Worm (Caenorhabditis elegans): ENCODE measurements around the gene F19B10.2.

The F19B10.2 gene

DNA sequence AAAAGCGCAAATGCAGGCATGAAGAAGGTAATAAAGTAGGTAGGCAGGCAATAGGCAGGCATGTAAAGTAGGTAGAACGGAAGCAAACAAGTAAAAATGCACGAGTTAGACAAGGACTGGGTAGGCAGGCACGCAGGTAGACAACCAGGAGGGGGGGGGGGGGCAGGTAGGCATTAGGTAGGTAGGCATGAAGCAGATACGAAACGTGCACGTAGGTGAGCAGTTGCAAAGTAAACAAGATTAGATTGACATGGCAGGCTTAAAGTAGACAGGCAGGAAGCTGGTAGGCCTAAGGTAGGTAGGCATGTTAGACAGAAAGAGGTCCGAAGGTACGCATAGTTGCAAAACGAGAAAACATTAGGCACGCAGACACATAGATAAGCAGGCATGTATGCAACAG is 3.7 kb downstream of the F19B10.2 start:
- TF ChIP-seq ces-1 (GFP tag; optimal IDR thresholded peaks at IDR 0.05): no peak
- TF ChIP-seq M03D4.4 (tag; optimal IDR thresholded peaks at IDR 0.05): no peak
- TF ChIP-seq nhr-76 (tag; optimal IDR thresholded peaks at IDR 0.05): no peak
- no peak for TF ChIP-seq lin-13 (tag; optimal IDR thresholded peaks at IDR 0.05)
- TF ChIP-seq tbx-8 (GFP tag; optimal IDR thresholded peaks at IDR 0.05): no peak
- TF ChIP-seq blmp-1 (tag; optimal IDR thresholded peaks at IDR 0.05): no peak

DNA sequence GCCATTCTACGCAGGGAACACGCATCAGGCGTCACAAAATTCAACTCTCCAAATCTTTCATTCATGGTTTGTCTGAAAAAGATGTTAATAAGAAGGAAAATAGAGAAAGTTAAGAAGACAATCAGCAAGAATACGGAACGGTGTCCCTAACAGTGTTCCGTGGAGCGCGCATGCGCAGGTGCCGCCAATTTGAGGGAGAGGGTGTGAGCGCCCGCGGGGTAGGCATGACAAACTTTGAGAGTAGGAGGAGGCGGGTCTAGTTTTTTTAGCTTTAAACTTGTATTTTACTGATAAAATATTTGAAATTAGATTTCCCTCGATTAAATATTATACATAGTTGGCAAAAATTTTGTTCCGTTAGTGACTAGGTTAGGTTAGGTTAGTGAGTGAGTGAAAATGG is 5.1 kb downstream of the F19B10.2 start:
- TF ChIP-seq mab-5 (tag; optimal IDR thresholded peaks at IDR 0.05) (no peak), tbx-8 (GFP tag; optimal IDR thresholded peaks at IDR 0.05) (no peak), nhr-76 (tag; optimal IDR thresholded peaks at IDR 0.05) (no peak), drap-1 (GFP tag; optimal IDR thresholded peaks at IDR 0.05) (no peak), ceh-39 (tag; optimal IDR thresholded peaks at IDR 0.05) (no peak), pha-4 (tag; optimal IDR thresholded peaks at IDR 0.05) (no peak), ham-2 (GFP tag; optimal IDR thresholded peaks at IDR 0.05) (no peak), nhr-2 (tag; optimal IDR thresholded peaks at IDR 0.05) (no peak), unc-39 (tag; optimal IDR thresholded peaks at IDR 0.05) (no peak), nhr-12 (tag; optimal IDR thresholded peaks at IDR 0.05) (no peak), elt-3 (tag; optimal IDR thresholded peaks at IDR 0.05) (no peak), nhr-28 (tag; optimal IDR thresholded peaks at IDR 0.05) (no peak), ces-1 (GFP tag; optimal IDR thresholded peaks at IDR 0.05) (no peak), sptf-1 (tag; optimal IDR thresholded peaks at IDR 0.05) (no peak), nhr-237 (tag; optimal IDR thresholded peaks at IDR 0.05) (no peak), sem-2 (GFP tag; optimal IDR thresholded peaks at IDR 0.05) (no peak), ztf-11 (tag; optimal IDR thresholded peaks at IDR 0.05) (no peak), zip-8 (tag; optimal IDR thresholded peaks at IDR 0.05) (no peak), mls-2 (tag; optimal IDR thresholded peaks at IDR 0.05) (no peak)

DNA sequence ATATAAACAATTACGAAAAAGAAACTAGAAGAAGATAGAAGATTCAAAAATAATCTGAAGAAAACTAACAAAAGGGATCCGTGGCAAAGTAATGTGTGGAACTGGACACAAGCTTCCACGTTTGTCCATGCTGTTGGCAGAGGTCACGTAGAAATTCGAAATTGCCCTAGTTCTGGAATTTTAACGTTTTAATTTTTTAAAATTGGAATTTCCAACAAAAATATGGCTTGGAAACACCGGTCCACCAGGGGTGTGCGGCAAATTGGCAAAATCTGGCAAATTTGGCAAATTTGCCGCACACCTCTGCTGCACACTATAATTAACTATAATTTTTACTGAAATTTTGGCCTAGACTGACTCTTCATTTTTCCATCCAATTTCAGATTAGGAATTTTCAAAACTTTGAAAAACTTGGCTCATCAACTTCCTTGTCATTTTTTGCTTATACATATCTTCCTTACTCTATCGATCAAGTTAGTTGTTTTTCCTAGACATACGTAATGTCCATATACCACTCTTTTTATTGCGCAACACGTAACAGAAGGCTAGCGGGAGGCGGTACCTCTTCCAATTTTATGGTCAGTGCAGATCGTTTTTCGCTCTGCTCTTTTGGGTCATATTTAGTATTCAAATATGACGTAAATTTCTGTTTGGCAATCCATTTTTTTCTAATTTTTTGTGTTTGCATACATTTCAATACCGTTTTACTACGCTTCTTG is 6.2 kb downstream of the F19B10.2 start, which contains the start of gene F19B10.10:
Gene F19B10.10, minus strand, starts transcription at position 51 of the 719 bp plus-strand sequence.
- peak; percentile 92 for TF ChIP-seq zip-8 (tag; optimal IDR thresholded peaks at IDR 0.05)
- TF ChIP-seq nhr-28 (tag; optimal IDR thresholded peaks at IDR 0.05): no peak

DNA sequence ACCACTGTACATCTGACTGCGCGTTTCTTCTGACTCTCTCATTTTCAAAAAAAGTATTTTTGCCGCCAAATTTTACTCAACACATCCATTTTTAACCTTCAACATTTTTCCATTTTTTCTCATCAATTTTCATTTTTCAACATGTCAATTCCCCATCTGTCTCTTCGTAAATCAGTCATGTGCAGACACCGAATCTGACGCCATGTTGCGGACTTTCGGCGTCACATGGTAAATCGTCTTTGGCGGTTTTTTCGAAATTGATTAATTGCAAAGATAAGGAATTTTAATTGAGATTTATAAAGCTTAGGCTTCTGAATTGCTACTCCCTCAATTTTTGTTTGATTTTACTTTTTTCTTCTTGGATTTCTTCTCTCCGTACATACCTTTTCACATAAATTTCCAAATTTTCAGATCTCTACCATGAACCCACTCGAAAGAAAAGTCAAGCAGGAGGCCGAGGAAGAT is 7.5 kb downstream of the F19B10.2 start, which contains the start of gene F19B10.1:
Gene F19B10.1, plus strand, starts transcription at position 415 of the 465 bp plus-strand sequence.
- TF ChIP-seq unc-62 (GFP tag; optimal IDR thresholded peaks at IDR 0.05) (peak; percentile 66), ceh-83 (GFP tag; optimal IDR thresholded peaks at IDR 0.05) (no peak), hlh-1 (tag; optimal IDR thresholded peaks at IDR 0.05) (peak; percentile 82), lin-13 (tag; optimal IDR thresholded peaks at IDR 0.05) (peak; percentile 22), mep-1 (tag; optimal IDR thresholded peaks at IDR 0.05) (peak; percentile 26), pha-4 (tag; optimal IDR thresholded peaks at IDR 0.05) (peak; percentile 10), snpc-4 (tag; optimal IDR thresholded peaks at IDR 0.05) (no peak)

DNA sequence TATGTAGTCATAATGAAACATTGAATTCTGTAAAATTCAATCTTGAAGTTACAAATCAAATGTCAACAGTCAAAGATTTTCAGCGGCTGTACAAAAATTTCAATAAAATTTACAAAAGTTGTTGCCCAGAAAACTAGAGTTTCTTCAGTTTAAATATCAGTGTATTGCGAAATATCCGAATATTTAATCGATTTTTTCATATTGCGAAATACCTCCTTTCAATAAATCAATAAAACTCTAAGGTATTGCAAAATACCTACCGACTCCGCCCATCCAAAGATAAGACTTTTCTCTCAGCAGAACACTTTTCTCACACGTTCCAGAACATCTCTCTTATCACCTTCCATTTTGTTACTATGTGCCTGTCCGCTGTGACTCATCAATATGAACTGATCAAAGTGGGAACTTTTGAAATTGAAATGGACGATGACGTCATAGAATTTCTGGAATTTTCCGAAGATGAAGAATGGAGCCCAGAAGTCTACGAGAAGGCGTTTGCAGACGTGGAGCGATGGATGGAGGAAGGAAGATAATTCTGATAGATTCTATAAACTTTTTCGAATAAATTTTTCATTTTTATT is 9.3 kb downstream of the F19B10.2 start:
- TF ChIP-seq zip-8 (tag; optimal IDR thresholded peaks at IDR 0.05) (peak; percentile 77), unc-62 (GFP tag; optimal IDR thresholded peaks at IDR 0.05) (no peak)

DNA sequence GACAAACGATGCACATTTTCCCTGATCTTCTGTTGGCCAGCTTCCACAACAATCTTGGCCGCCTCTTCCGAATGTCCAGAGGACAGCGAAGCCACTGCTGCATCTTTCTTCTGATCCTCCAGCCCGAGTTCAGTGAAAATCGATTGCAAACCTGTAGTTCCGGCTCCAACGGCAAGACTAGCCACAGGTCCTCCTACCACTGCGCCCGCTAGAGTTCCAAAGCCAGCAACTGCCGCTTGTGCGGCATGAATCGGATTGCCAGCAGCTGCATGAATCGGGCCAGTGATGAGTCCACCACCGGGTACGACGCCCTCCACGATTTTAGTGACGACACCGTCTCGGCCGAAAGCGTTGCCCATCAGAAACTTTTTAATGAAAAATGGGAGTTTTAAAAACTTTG is 13.1 kb downstream of the F19B10.2 start, which contains the start of gene ifas-1:
Gene ifas-1, minus strand, starts transcription at position 387 of the 400 bp plus-strand sequence.
- no peak for TF ChIP-seq elt-3 (tag; optimal IDR thresholded peaks at IDR 0.05)
- no peak for TF ChIP-seq unc-120 (tag; optimal IDR thresholded peaks at IDR 0.05; ENCODE audit: poor library complexity, severe bottlenecking)
- no peak for TF ChIP-seq M03D4.4 (tag; optimal IDR thresholded peaks at IDR 0.05)
- TF ChIP-seq zip-8 (tag; optimal IDR thresholded peaks at IDR 0.05): no peak
- no peak for TF ChIP-seq nhr-28 (tag; optimal IDR thresholded peaks at IDR 0.05)
- TF ChIP-seq unc-39 (tag; optimal IDR thresholded peaks at IDR 0.05): no peak
- TF ChIP-seq nhr-12 (tag; optimal IDR thresholded peaks at IDR 0.05): no peak
- TF ChIP-seq ceh-83 (GFP tag; optimal IDR thresholded peaks at IDR 0.05): no peak
- TF ChIP-seq ham-2 (GFP tag; optimal IDR thresholded peaks at IDR 0.05): no peak
- no peak for TF ChIP-seq hlh-1 (tag; optimal IDR thresholded peaks at IDR 0.05)
- TF ChIP-seq tbx-8 (GFP tag; optimal IDR thresholded peaks at IDR 0.05): no peak
- no peak for TF ChIP-seq cnd-1 (tag; optimal IDR thresholded peaks at IDR 0.05)
- TF ChIP-seq ces-1 (GFP tag; optimal IDR thresholded peaks at IDR 0.05): no peak
- TF ChIP-seq ceh-43 (GFP tag; optimal IDR thresholded peaks at IDR 0.05): no peak
- no peak for TF ChIP-seq sem-2 (GFP tag; optimal IDR thresholded peaks at IDR 0.05)
- TF ChIP-seq blmp-1 (tag; optimal IDR thresholded peaks at IDR 0.05): no peak
- TF ChIP-seq mls-2 (tag; optimal IDR thresholded peaks at IDR 0.05): no peak
- TF ChIP-seq mep-1 (tag; optimal IDR thresholded peaks at IDR 0.05): no peak
- no peak for TF ChIP-seq nhr-2 (tag; optimal IDR thresholded peaks at IDR 0.05)
- no peak for TF ChIP-seq drap-1 (GFP tag; optimal IDR thresholded peaks at IDR 0.05)
